Worm (Caenorhabditis elegans) whole organism, mixed stage, embryonic: ENCODE results near the gene C28D4.18.

Experiments
- blmp-1 ChIP-seq: fragments of 150-350 bp; optimal IDR thresholded peaks from 2 replicates; lab custom pipeline; 2014; ENCODE audit warnings: missing biosample characterization, missing genetic modification characterization
- ceh-83 ChIP-seq: fragments of 200-800 bp; sonication (Bioruptor generic); optimal IDR thresholded peaks from 2 replicates; lab custom pipeline; 2018; ENCODE audit warnings: mild to moderate bottlenecking, missing genetic modification characterization, missing compliant biosample characterization
- ces-1 ChIP-seq: fragments of 150-350 bp; optimal IDR thresholded peaks from 2 replicates; lab custom pipeline; 2014; ENCODE audit warnings: missing biosample characterization, missing genetic modification reagents, missing genetic modification characterization
- cnd-1 ChIP-seq: fragments of 200-800 bp; sonication (Bioruptor generic); optimal IDR thresholded peaks from 2 replicates; lab custom pipeline; 2018; ENCODE audit warnings: mild to moderate bottlenecking, missing genetic modification characterization, missing compliant biosample characterization
- drap-1 ChIP-seq: fragments of 200-800 bp; sonication (Bioruptor generic); optimal IDR thresholded peaks from 3 replicates; lab custom pipeline; 2018; ENCODE audit warnings: mild to moderate bottlenecking, missing genetic modification characterization, missing compliant biosample characterization
- elt-1 ChIP-seq: sonication (generic microtip); optimal IDR thresholded peaks from 2 replicates; lab custom pipeline; 2017; ENCODE audit warnings: missing genetic modification characterization, mild to moderate bottlenecking, missing compliant biosample characterization, antibody characterized with exemption, moderate library complexity, borderline replicate concordance; ENCODE audit not compliant: insufficient read depth
- ham-2 ChIP-seq: fragments of 200-800 bp; sonication (Bioruptor generic); optimal IDR thresholded peaks from 2 replicates; lab custom pipeline; 2018; ENCODE audit warnings: mild to moderate bottlenecking, missing genetic modification characterization, missing compliant biosample characterization
- lin-13 ChIP-seq: fragments of 150-350 bp; optimal IDR thresholded peaks from 2 replicates; lab custom pipeline; 2014; ENCODE audit warnings: missing biosample characterization, missing genetic modification characterization
- lin-32 ChIP-seq: fragments of 200-800 bp; sonication (Bioruptor generic); optimal IDR thresholded peaks from 2 replicates; lab custom pipeline; 2018; ENCODE audit warnings: mild to moderate bottlenecking, missing genetic modification characterization, missing compliant biosample characterization
- mab-5 ChIP-seq: fragments of 150-350 bp; optimal IDR thresholded peaks from 2 replicates; lab custom pipeline; 2014; ENCODE audit warnings: missing biosample characterization, missing genetic modification characterization
- nhr-12 ChIP-seq: fragments of 150-350 bp; optimal IDR thresholded peaks from 2 replicates; lab custom pipeline; 2014; ENCODE audit warnings: missing biosample characterization, missing genetic modification characterization
- pha-4 ChIP-seq: fragments of 150-350 bp; optimal IDR thresholded peaks from 2 replicates; lab custom pipeline; 2018; ENCODE audit warnings: missing biosample characterization, missing genetic modification reagents, missing genetic modification characterization
- sem-2 ChIP-seq: fragments of 200-800 bp; sonication (Bioruptor generic); optimal IDR thresholded peaks from 2 replicates; lab custom pipeline; 2018; ENCODE audit warnings: mild to moderate bottlenecking, missing genetic modification characterization, missing compliant biosample characterization
- unc-62 ChIP-seq: fragments of 150-350 bp; optimal IDR thresholded peaks from 2 replicates; lab custom pipeline; 2014; ENCODE audit warnings: missing biosample characterization, missing genetic modification reagents, missing genetic modification characterization

ce11 chrIV:9709205-9709604 lies 15.9 kb upstream of the C28D4.18 start, which contains the start of gene ant-1.3:
- TF ChIP-seq ces-1 (GFP tag; lab: Kevin White, UChicago) (no peak), ham-2 (GFP tag; lab: Kevin White, UChicago) (no peak), blmp-1 (tag; lab: Kevin White, UChicago) (no peak), nhr-12 (no peak), mab-5 (tag; lab: Kevin White, UChicago) (no peak), ceh-83 (GFP tag; lab: Kevin White, UChicago) (no peak), elt-1 (no peak), unc-62 (no peak), pha-4 (tag; lab: Kevin White, UChicago) (no peak), lin-13 (no peak), lin-32 (GFP tag; lab: Kevin White, UChicago) (no peak), cnd-1 (tag; lab: Kevin White, UChicago) (no peak), sem-2 (GFP tag; lab: Kevin White, UChicago) (no peak), drap-1 (GFP tag; lab: Kevin White, UChicago) (no peak)
